Fruit fly (Drosophila melanogaster): ENCODE measurements around the gene CG31792.

Gene CG31792

dm6 chr2L:18992196-18992595 lies 5.1 kb upstream of the CG31792 start, which contains the start of gene CG46465:
TSS of gene CG46465 (plus strand) at chr2L:18992496.
- no peak for TF ChIP-seq noc (tag; optimal IDR thresholded peaks at IDR 0.05)

dm6 chr2L:18995660-18996417 lies 1.4 kb upstream of the CG31792 start, which contains the start of gene CG10650:
TSS of gene CG10650 (minus strand) at chr2L:18995934.
- TF ChIP-seq noc (tag; optimal IDR thresholded peaks at IDR 0.05): peak; percentile 14

- TF ChIP-seq noc (tag; optimal IDR thresholded peaks at IDR 0.05): no peak
These were observed 5.2 kb downstream of the CG31792 start for dm6 chr2L:19002468-19002867.

dm6 chr2L:19002959-19003371 lies 5.7 kb downstream of the CG31792 start, which contains the start of gene CG31793:
TSS of gene CG31793 (plus strand) at chr2L:19003367.
- peak; percentile 88 for TF ChIP-seq noc (tag; optimal IDR thresholded peaks at IDR 0.05)

dm6 chr2L:19009130-19009529 lies 11.9 kb downstream of the CG31792 start, which contains the start of gene RpL30:
TSS of gene RpL30 (minus strand) at chr2L:19009306.
- peak; percentile 82 for TF ChIP-seq noc (tag; optimal IDR thresholded peaks at IDR 0.05)

- TF ChIP-seq noc (tag; optimal IDR thresholded peaks at IDR 0.05): no peak
These were observed 12.8 kb downstream of the CG31792 start for dm6 chr2L:19010037-19010436.

- no peak for TF ChIP-seq noc (tag; optimal IDR thresholded peaks at IDR 0.05)
These were observed 13.3 kb downstream of the CG31792 start, which contains the start of gene robl37BC for dm6 chr2L:19010566-19010965. TSS of gene robl37BC (plus strand) at chr2L:19010866.

dm6 chr2L:19011895-19012645 lies 14.8 kb downstream of the CG31792 start:
- TF ChIP-seq noc (tag; optimal IDR thresholded peaks at IDR 0.05): peak; percentile 54

dm6 chr2L:19012776-19013328 lies 15.6 kb downstream of the CG31792 start:
- TF ChIP-seq noc (tag; optimal IDR thresholded peaks at IDR 0.05): no peak

dm6 chr2L:19014032-19014880 lies 17.0 kb downstream of the CG31792 start:
- peak; percentile 23 for TF ChIP-seq noc (tag; optimal IDR thresholded peaks at IDR 0.05)

dm6 chr2L:19014881-19015366 lies 17.7 kb downstream of the CG31792 start:
- no peak for TF ChIP-seq noc (tag; optimal IDR thresholded peaks at IDR 0.05)

dm6 chr2L:19015628-19016027 lies 18.4 kb downstream of the CG31792 start:
- no peak for TF ChIP-seq noc (tag; optimal IDR thresholded peaks at IDR 0.05)

dm6 chr2L:19017060-19017459 lies 19.8 kb downstream of the CG31792 start:
- no peak for TF ChIP-seq noc (tag; optimal IDR thresholded peaks at IDR 0.05)

- no peak for TF ChIP-seq noc (tag; optimal IDR thresholded peaks at IDR 0.05)
These were observed 21.0 kb downstream of the CG31792 start for dm6 chr2L:19018266-19018665.

dm6 chr2L:19019160-19019592 lies 21.9 kb downstream of the CG31792 start:
- no peak for TF ChIP-seq noc (tag; optimal IDR thresholded peaks at IDR 0.05)

Measured in whole organism, larva.